Worm (Caenorhabditis elegans): ENCODE measurements around the gene M110.8.

Gene M110.8

ce11 chrII:8225914-8226313, 16.5 kb upstream of the M110.8 start:
- no peak for TF ChIP-seq nhr-77 (tag; optimal IDR thresholded peaks at IDR 0.05)
- TF ChIP-seq nhr-43 (tag; optimal IDR thresholded peaks at IDR 0.05; ENCODE audit: poor library complexity, severe bottlenecking) = peak; percentile 26
- TF ChIP-seq ama-1 (optimal IDR thresholded peaks at IDR 0.05) = peak; percentile 32
- peak; percentile 52 for TF ChIP-seq nhr-25 (tag; optimal IDR thresholded peaks at IDR 0.05)
- no peak for TF ChIP-seq nhr-28 (tag; optimal IDR thresholded peaks at IDR 0.05)
- TF ChIP-seq snpc-4 (tag; optimal IDR thresholded peaks at IDR 0.05) = no peak
- peak; percentile 13 for TF ChIP-seq nfya-1 (tag; optimal IDR thresholded peaks at IDR 0.05; ENCODE audit: insufficient read depth)
- no peak for TF ChIP-seq mml-1 (tag; optimal IDR thresholded peaks at IDR 0.05)

- no peak for TF ChIP-seq skn-1 (tag; optimal IDR thresholded peaks at IDR 0.05)
- TF ChIP-seq elt-1 (tag; optimal IDR thresholded peaks at IDR 0.05) = peak; percentile 61
These were observed 16.0 kb upstream of the M110.8 start for ce11 chrII:8225347-8225746.

- TF ChIP-seq nhr-23 (tag; optimal IDR thresholded peaks at IDR 0.05) = peak; percentile 54
- peak; percentile 7 for TF ChIP-seq nhr-43 (tag; optimal IDR thresholded peaks at IDR 0.05; ENCODE audit: poor library complexity, severe bottlenecking)
- peak; percentile 44 for TF ChIP-seq elt-1 (tag; optimal IDR thresholded peaks at IDR 0.05)
- TF ChIP-seq fkh-2 (tag; optimal IDR thresholded peaks at IDR 0.05) = no peak
- TF ChIP-seq mml-1 (tag; optimal IDR thresholded peaks at IDR 0.05) = no peak
These were observed 15.2 kb upstream of the M110.8 start for ce11 chrII:8224623-8225022.

- TF ChIP-seq skn-1 (tag; optimal IDR thresholded peaks at IDR 0.05) = no peak
- TF ChIP-seq nhr-23 (tag; optimal IDR thresholded peaks at IDR 0.05) = no peak
- TF ChIP-seq ama-1 (optimal IDR thresholded peaks at IDR 0.05) = no peak
- TF ChIP-seq mml-1 (tag; optimal IDR thresholded peaks at IDR 0.05) = no peak
- no peak for TF ChIP-seq tbx-2 (tag; optimal IDR thresholded peaks at IDR 0.05)
- no peak for TF ChIP-seq fos-1 (tag; optimal IDR thresholded peaks at IDR 0.05)
- TF ChIP-seq mdl-1 (tag; optimal IDR thresholded peaks at IDR 0.05) = no peak
- TF ChIP-seq elt-2 (tag; optimal IDR thresholded peaks at IDR 0.05) = no peak
- TF ChIP-seq lin-39 (tag; optimal IDR thresholded peaks at IDR 0.05) = no peak
- no peak for TF ChIP-seq snpc-4 (tag; optimal IDR thresholded peaks at IDR 0.05)
- no peak for TF ChIP-seq egl-5 (tag; optimal IDR thresholded peaks at IDR 0.05)
- no peak for TF ChIP-seq nhr-11 (tag; optimal IDR thresholded peaks at IDR 0.05)
- TF ChIP-seq ceh-28 (tag; optimal IDR thresholded peaks at IDR 0.05) = no peak
- no peak for TF ChIP-seq zag-1 (tag; optimal IDR thresholded peaks at IDR 0.05)
- TF ChIP-seq unc-62 (GFP tag; optimal IDR thresholded peaks at IDR 0.05) = no peak
- no peak for TF ChIP-seq nhr-76 (tag; optimal IDR thresholded peaks at IDR 0.05)
- TF ChIP-seq elt-3 (tag; optimal IDR thresholded peaks at IDR 0.05) = no peak
- TF ChIP-seq fkh-10 (GFP tag; optimal IDR thresholded peaks at IDR 0.05) = no peak
These were observed 14.6 kb upstream of the M110.8 start for ce11 chrII:8223945-8224344.

- no peak for TF ChIP-seq ZK546.5 (tag; optimal IDR thresholded peaks at IDR 0.05)
- peak; percentile 43 for TF ChIP-seq nhr-25 (tag; optimal IDR thresholded peaks at IDR 0.05)
These were observed 14.0 kb upstream of the M110.8 start for ce11 chrII:8223422-8223821.

ce11 chrII:8222309-8223065, 13.1 kb upstream of the M110.8 start, which contains the start of gene dab-1:
Gene dab-1 (plus strand): TSS chrII:8222386.
- TF ChIP-seq mdl-1 (tag; optimal IDR thresholded peaks at IDR 0.05) = peak; percentile 15
- TF ChIP-seq unc-62 (GFP tag; optimal IDR thresholded peaks at IDR 0.05) = no peak
- no peak for TF ChIP-seq lin-39 (tag; optimal IDR thresholded peaks at IDR 0.05)
- TF ChIP-seq nhr-25 (tag; optimal IDR thresholded peaks at IDR 0.05) = peak; percentile 88
- peak; percentile 40 for TF ChIP-seq nhr-23 (tag; optimal IDR thresholded peaks at IDR 0.05)
- TF ChIP-seq snpc-4 (tag; optimal IDR thresholded peaks at IDR 0.05) = peak; percentile 8
- TF ChIP-seq ztf-4 (tag; optimal IDR thresholded peaks at IDR 0.05) = no peak
- peak; percentile 4 for TF ChIP-seq pha-4 (tag; optimal IDR thresholded peaks at IDR 0.05)
- TF ChIP-seq ama-1 (optimal IDR thresholded peaks at IDR 0.05) = peak; percentile 31
- TF ChIP-seq nfya-1 (tag; optimal IDR thresholded peaks at IDR 0.05; ENCODE audit: insufficient read depth) = peak; percentile 1
- peak; percentile 50 for TF ChIP-seq hmg-11 (tag; optimal IDR thresholded peaks at IDR 0.05)

All from whole organism, L3 larva.